Worm (Caenorhabditis elegans) whole organism, young adult: ENCODE measurements around the gene dhrr-1.

Experiments
- B0261.1 ChIP-seq: sonication (generic microtip); optimal IDR thresholded peaks from 2 replicates; lab custom pipeline; 2016; ENCODE audit warnings: mild to moderate bottlenecking, missing genetic modification characterization, moderate library complexity, missing compliant biosample characterization
- ccch-3 ChIP-seq: fragments of 200-800 bp; sonication (Bioruptor generic); optimal IDR thresholded peaks from 2 replicates; lab custom pipeline; 2018; ENCODE audit warnings: mild to moderate bottlenecking, missing genetic modification characterization, missing compliant biosample characterization
- ets-4 ChIP-seq: fragments of 200-800 bp; sonication (Bioruptor generic); optimal IDR thresholded peaks from 2 replicates; lab custom pipeline; 2018; ENCODE audit warnings: mild to moderate bottlenecking, missing genetic modification characterization, missing compliant biosample characterization
- mxl-1 ChIP-seq: sonication (generic microtip); optimal IDR thresholded peaks from 2 replicates; lab custom pipeline; 2016; ENCODE audit warnings: missing genetic modification characterization, missing compliant biosample characterization
- nhr-179 ChIP-seq: sonication (generic microtip); optimal IDR thresholded peaks from 2 replicates; lab custom pipeline; 2016; ENCODE audit warnings: mild to moderate bottlenecking, missing genetic modification characterization, missing compliant biosample characterization
- rpc-1 ChIP-seq, 2 experiments: fragments of 150-350 bp in 1 of 2; sonication (generic microtip) in 1 of 2; optimal IDR thresholded peaks; 2 replicates each; lab custom pipeline; 2014 to 2018; ENCODE audit warnings: missing biosample characterization in 1 of 2, missing genetic modification characterization in 1 of 2, missing genetic modification reagents in 1 of 2, missing genotype in 1 of 2
- tbx-9 ChIP-seq: sonication (generic microtip); optimal IDR thresholded peaks from 2 replicates; lab custom pipeline; 2016; ENCODE audit warnings: borderline replicate concordance, missing genetic modification characterization, inconsistent platforms, missing compliant biosample characterization
- tlf-1 ChIP-seq: fragments of 200-800 bp; sonication (Bioruptor generic); optimal IDR thresholded peaks from 2 replicates; lab custom pipeline; 2018; ENCODE audit warnings: mild to moderate bottlenecking, missing genetic modification characterization, missing compliant biosample characterization
- unc-130 ChIP-seq: sonication (generic microtip); optimal IDR thresholded peaks from 2 replicates; lab custom pipeline; 2016; ENCODE audit warnings: missing genetic modification reagents, missing genetic modification characterization, missing compliant biosample characterization
- unc-62 ChIP-seq: fragments of 150-350 bp; optimal IDR thresholded peaks from 2 replicates; lab custom pipeline; 2014; ENCODE audit warnings: missing biosample characterization, missing genetic modification reagents, missing genetic modification characterization
- ztf-26 ChIP-seq: sonication (generic microtip); optimal IDR thresholded peaks from 2 replicates; lab custom pipeline; 2017; ENCODE audit warnings: missing genetic modification characterization, missing compliant biosample characterization
- ztf-28 ChIP-seq: fragments of 200-800 bp; sonication (Bioruptor generic); IDR thresholded peaks from 2 replicates; pipeline ENCODE4 v1.3.6; 2022; ENCODE audit warnings: missing genetic modification reagents, missing genetic modification characterization, missing compliant biosample characterization
- ztf-3 ChIP-seq: fragments of 200-800 bp; sonication (Bioruptor generic); optimal IDR thresholded peaks from 2 replicates; lab custom pipeline; 2018; ENCODE audit warnings: mild to moderate bottlenecking, missing genetic modification characterization, missing compliant biosample characterization

DNA sequence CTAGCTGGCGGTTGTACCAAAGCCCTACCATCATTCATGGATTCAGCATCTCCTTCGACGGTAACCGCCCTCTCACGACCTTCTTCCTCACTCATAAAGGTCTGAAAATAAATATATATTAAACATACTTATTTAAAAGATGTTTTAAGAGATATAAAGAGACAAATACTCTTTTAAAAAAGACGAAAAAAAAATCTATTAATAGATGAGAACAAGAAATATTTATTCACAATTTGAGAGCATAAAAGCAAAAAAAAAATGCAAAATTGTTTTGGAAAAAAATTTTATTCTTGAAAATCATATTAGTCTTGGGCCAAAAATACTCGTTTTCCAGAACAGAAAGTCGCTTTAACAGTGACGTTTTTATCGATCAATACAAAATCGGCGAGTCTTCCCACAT is 52.2 kb downstream of the dhrr-1 start, which contains the start of gene skat-1:
- no peak for TF ChIP-seq unc-62 (GFP tag; lab: Kevin White, UChicago)
- no peak for TF ChIP-seq ztf-3 (GFP tag; lab: Kevin White, UChicago)
- no peak for TF ChIP-seq B0261.1 (tag; lab: Kevin White, UChicago)
- TF ChIP-seq unc-130, result no peak
- TF ChIP-seq tbx-9 (tag; lab: Kevin White, UChicago), result no peak
- TF ChIP-seq ets-4 (GFP tag; lab: Kevin White, UChicago), result no peak
- no peak for TF ChIP-seq rpc-1 (optimal IDR thresholded peaks at IDR 0.05; lab: Kevin White, UChicago)
- TF ChIP-seq rpc-1 (tag; optimal IDR thresholded peaks at IDR 0.05; lab: Kevin White, UChicago), result no peak
- no peak for TF ChIP-seq tlf-1 (GFP tag; lab: Kevin White, UChicago)
- TF ChIP-seq mxl-1 (tag; lab: Kevin White, UChicago), result no peak
- no peak for TF ChIP-seq nhr-179 (tag; lab: Kevin White, UChicago)
- no peak for TF ChIP-seq ztf-28 (GFP tag; lab: Robert Waterston, UW)
- no peak for TF ChIP-seq ccch-3
- no peak for TF ChIP-seq ztf-26 (tag; lab: Kevin White, UChicago)
